Worm (Caenorhabditis elegans): ENCODE measurements around the gene srlf-33.

The srlf-33 gene

ce11 chrIV:11899358-11899757 lies 25.9 kb downstream of the srlf-33 start, which contains the start of gene nhr-43:
Gene nhr-43 (plus strand): TSS chrIV:11899590.
- TF ChIP-seq pag-3 (tag; optimal IDR thresholded peaks at IDR 0.05; ENCODE audit: borderline replicate concordance) = no peak
- no peak for TF ChIP-seq fkh-6 (tag; optimal IDR thresholded peaks at IDR 0.05)
- TF ChIP-seq che-1 (tag; optimal IDR thresholded peaks at IDR 0.05) = no peak
- TF ChIP-seq unc-3 (GFP tag; conservative IDR thresholded peaks at IDR 0.05) = no peak
- TF ChIP-seq unc-3 (tag; optimal IDR thresholded peaks at IDR 0.05) = no peak
- no peak for TF ChIP-seq ahr-1 (tag; optimal IDR thresholded peaks at IDR 0.05)
- TF ChIP-seq C08G9.2 (tag; optimal IDR thresholded peaks at IDR 0.05) = no peak
- no peak for TF ChIP-seq K02D7.2 (tag; optimal IDR thresholded peaks at IDR 0.05)

- TF ChIP-seq ceh-45 (GFP tag; IDR thresholded peaks at IDR 0.05) = no peak
- no peak for TF ChIP-seq sdc-2 (tag; optimal IDR thresholded peaks at IDR 0.05)
- no peak for TF ChIP-seq ztf-16 (tag; optimal IDR thresholded peaks at IDR 0.05)
- TF ChIP-seq T23F11.4 (GFP tag; optimal IDR thresholded peaks at IDR 0.05) = no peak
- TF ChIP-seq mec-3 (tag; optimal IDR thresholded peaks at IDR 0.05; ENCODE audit: borderline replicate concordance) = no peak
- TF ChIP-seq dmd-4 (tag; optimal IDR thresholded peaks at IDR 0.05; ENCODE audit: borderline replicate concordance) = no peak
- no peak for TF ChIP-seq fkh-10 (GFP tag; optimal IDR thresholded peaks at IDR 0.05)
- no peak for TF ChIP-seq eyg-1 (tag; optimal IDR thresholded peaks at IDR 0.05)
- no peak for TF ChIP-seq zip-5 (tag; optimal IDR thresholded peaks at IDR 0.05)
- TF ChIP-seq unc-86 (tag; optimal IDR thresholded peaks at IDR 0.05) = no peak
- no peak for TF ChIP-seq unc-3 (GFP tag; conservative IDR thresholded peaks at IDR 0.05)
- TF ChIP-seq unc-3 (tag; optimal IDR thresholded peaks at IDR 0.05) = no peak
- TF ChIP-seq ceh-30 (tag; optimal IDR thresholded peaks at IDR 0.05) = no peak
- no peak for TF ChIP-seq dve-1 (tag; optimal IDR thresholded peaks at IDR 0.05)
- TF ChIP-seq hlh-15 (tag; optimal IDR thresholded peaks at IDR 0.05) = no peak
Measured at ce11 chrIV:11897710-11898109, 27.5 kb downstream of the srlf-33 start.

ce11 chrIV:11893336-11893735 lies 31.9 kb downstream of the srlf-33 start:
- no peak for TF ChIP-seq mec-3 (tag; optimal IDR thresholded peaks at IDR 0.05; ENCODE audit: borderline replicate concordance)
- no peak for TF ChIP-seq gmeb-2 (tag; optimal IDR thresholded peaks at IDR 0.05)
- TF ChIP-seq npax-4 (tag; optimal IDR thresholded peaks at IDR 0.05) = no peak
- no peak for TF ChIP-seq ceh-24 (tag; optimal IDR thresholded peaks at IDR 0.05)
- no peak for TF ChIP-seq pros-1 (tag; optimal IDR thresholded peaks at IDR 0.05)

ce11 chrIV:11892545-11892944 lies 32.7 kb downstream of the srlf-33 start:
- no peak for TF ChIP-seq pax-1 (tag; optimal IDR thresholded peaks at IDR 0.05)
- no peak for TF ChIP-seq pag-3 (tag; optimal IDR thresholded peaks at IDR 0.05; ENCODE audit: borderline replicate concordance)
- no peak for TF ChIP-seq tbx-7 (tag; optimal IDR thresholded peaks at IDR 0.05)
- TF ChIP-seq ceh-45 (GFP tag; IDR thresholded peaks at IDR 0.05) = no peak
- no peak for TF ChIP-seq rnt-1 (tag; optimal IDR thresholded peaks at IDR 0.05)
- TF ChIP-seq Y22D7AL.16 (tag; optimal IDR thresholded peaks at IDR 0.05) = no peak
- no peak for TF ChIP-seq ceh-24 (tag; optimal IDR thresholded peaks at IDR 0.05)
- TF ChIP-seq zip-5 (tag; optimal IDR thresholded peaks at IDR 0.05) = no peak
- no peak for TF ChIP-seq eyg-1 (tag; optimal IDR thresholded peaks at IDR 0.05)
- TF ChIP-seq dve-1 (tag; optimal IDR thresholded peaks at IDR 0.05) = no peak
- no peak for TF ChIP-seq ceh-19 (GFP tag; optimal IDR thresholded peaks at IDR 0.05)
- TF ChIP-seq nfya-1 (tag; optimal IDR thresholded peaks at IDR 0.05) = no peak
- no peak for TF ChIP-seq lim-6 (tag; optimal IDR thresholded peaks at IDR 0.05)

ce11 chrIV:11885313-11885712 lies 39.9 kb downstream of the srlf-33 start, which contains the start of gene let-653:
Gene let-653 (plus strand): TSS chrIV:11885613.
- TF ChIP-seq ceh-19 (GFP tag; optimal IDR thresholded peaks at IDR 0.05) (no peak), tbx-2 (tag; optimal IDR thresholded peaks at IDR 0.05) (no peak), sdc-2 (tag; optimal IDR thresholded peaks at IDR 0.05) (no peak), npax-4 (tag; optimal IDR thresholded peaks at IDR 0.05) (no peak), lin-11 (tag; optimal IDR thresholded peaks at IDR 0.05) (no peak), fax-1 (tag; optimal IDR thresholded peaks at IDR 0.05) (no peak), ceh-22 (tag; optimal IDR thresholded peaks at IDR 0.05) (no peak), ahr-1 (tag; optimal IDR thresholded peaks at IDR 0.05) (no peak), pros-1 (tag; optimal IDR thresholded peaks at IDR 0.05) (no peak), ceh-30 (tag; optimal IDR thresholded peaks at IDR 0.05) (no peak), sox-4 (tag; optimal IDR thresholded peaks at IDR 0.05) (no peak), ttx-3 (tag; optimal IDR thresholded peaks at IDR 0.05) (no peak), gmeb-2 (tag; optimal IDR thresholded peaks at IDR 0.05) (no peak), nfya-1 (tag; optimal IDR thresholded peaks at IDR 0.05) (no peak)
